Worm (Caenorhabditis elegans) whole organism, young adult: Measurements from ENCODE around the gene snr-6.
A peak's percentile ranks its signal among the peaks of the same experiment; 100 is the strongest.

Source experiments
- F23B12.7 ChIP-seq: sonication (generic microtip); optimal IDR thresholded peaks from 2 replicates; lab custom pipeline; 2017; ENCODE audit warnings: missing genetic modification characterization, mild to moderate bottlenecking, missing compliant biosample characterization, antibody characterized with exemption, moderate library complexity; ENCODE audit not compliant: insufficient read depth
- F33H1.4 ChIP-seq: fragments of 200-800 bp; sonication (Bioruptor generic); IDR thresholded peaks from 2 replicates; pipeline ENCODE4 v1.3.6; 2022; ENCODE audit warnings: missing genetic modification reagents, missing genetic modification characterization, missing compliant biosample characterization
- F37B4.10 ChIP-seq: fragments of 200-800 bp; sonication (Bioruptor generic); IDR thresholded peaks from 2 replicates; pipeline ENCODE4 v1.3.6; 2022; ENCODE audit warnings: missing genetic modification characterization, missing compliant biosample characterization
- F49E8.2 ChIP-seq: sonication (generic microtip); optimal IDR thresholded peaks from 3 replicates; lab custom pipeline; 2017; ENCODE audit warnings: missing genetic modification characterization, mild to moderate bottlenecking, missing compliant biosample characterization, antibody characterized with exemption, moderate library complexity; ENCODE audit not compliant: insufficient read depth
- F52B5.7 ChIP-seq: sonication (generic microtip); optimal IDR thresholded peaks from 2 replicates; lab custom pipeline; 2016; ENCODE audit warnings: mild to moderate bottlenecking, missing genetic modification characterization, missing compliant biosample characterization
- T26A5.8 ChIP-seq: sonication (generic microtip); optimal IDR thresholded peaks from 2 replicates; lab custom pipeline; 2016; ENCODE audit warnings: missing genetic modification characterization, missing compliant biosample characterization
- Y53G8AR.9 ChIP-seq: fragments of 200-800 bp; sonication (Bioruptor generic); conservative IDR thresholded peaks from 2 replicates; pipeline ENCODE4 v1.3.6; 2022; ENCODE audit warnings: missing genetic modification reagents, missing genetic modification characterization, missing compliant biosample characterization
- ama-1 ChIP-seq, 3 experiments: fragments of 150-350 bp in 1 of 3; sonication (generic microtip) in 2 of 3; optimal IDR thresholded peaks; 2 replicates each; lab custom pipeline; 2014 to 2018; ENCODE audit warnings: missing biosample characterization in 2 of 3, missing genetic modification characterization in 2 of 3, missing genetic modification reagents in 2 of 3
- cebp-1 ChIP-seq, 2 experiments: fragments of 200-800 bp in 1 of 2; sonication (Bioruptor generic) in 1 of 2; sonication (generic microtip) in 1 of 2; IDR thresholded peaks in 1 of 2; optimal IDR thresholded peaks in 1 of 2; 2 replicates each; pipeline versions ENCODE4 v1.3.6 to Lab custom; 2017 to 2022; ENCODE audit warnings: missing compliant biosample characterization in 2 of 2, missing genetic modification characterization in 2 of 2, mild to moderate bottlenecking in 1 of 2, missing genetic modification reagents in 1 of 2, moderate library complexity in 1 of 2
- ceh-100 ChIP-seq: fragments of 200-800 bp; sonication (Bioruptor generic); IDR thresholded peaks from 2 replicates; pipeline ENCODE4 v1.3.6; 2022; ENCODE audit warnings: missing genetic modification reagents, missing genetic modification characterization, missing compliant biosample characterization
- ceh-79 ChIP-seq: sonication (generic microtip); optimal IDR thresholded peaks from 2 replicates; lab custom pipeline; 2017; ENCODE audit warnings: mild to moderate bottlenecking, missing genetic modification characterization, missing compliant biosample characterization
- ceh-91 ChIP-seq: fragments of 200-800 bp; sonication (Bioruptor generic); IDR thresholded peaks from 2 replicates; pipeline ENCODE4 v1.3.6; 2022; ENCODE audit warnings: missing genetic modification reagents, missing genetic modification characterization, missing compliant biosample characterization
- dox-1 ChIP-seq: fragments of 200-800 bp; sonication (Bioruptor generic); IDR thresholded peaks from 2 replicates; pipeline ENCODE4 v1.3.6; 2022; ENCODE audit warnings: missing genetic modification reagents, missing genetic modification characterization, missing compliant biosample characterization
- efl-1 ChIP-seq: fragments of 150-350 bp; optimal IDR thresholded peaks from 2 replicates; lab custom pipeline; 2014; ENCODE audit warnings: missing biosample characterization, missing genetic modification reagents, missing genetic modification characterization
- fkh-3 ChIP-seq: sonication (generic microtip); optimal IDR thresholded peaks from 2 replicates; lab custom pipeline; 2016; ENCODE audit warnings: mild to moderate bottlenecking, missing genetic modification characterization, missing compliant biosample characterization
- him-1 ChIP-seq: sonication (generic microtip); optimal IDR thresholded peaks from 2 replicates; lab custom pipeline; 2016; ENCODE audit warnings: missing genotype, missing genetic modification reagents, missing genetic modification characterization, missing compliant biosample characterization
- hlh-26 ChIP-seq: fragments of 200-800 bp; sonication (Bioruptor generic); conservative IDR thresholded peaks from 2 replicates; pipeline ENCODE4 v1.3.6; 2022; ENCODE audit warnings: missing genetic modification reagents, missing genetic modification characterization, missing compliant biosample characterization
- hmg-1.2 ChIP-seq: fragments of 200-800 bp; sonication (Bioruptor generic); IDR thresholded peaks from 2 replicates; pipeline ENCODE4 v1.3.6; 2022; ENCODE audit warnings: missing genetic modification reagents, missing genetic modification characterization, missing compliant biosample characterization
- lag-1 ChIP-seq: fragments of 200-800 bp; sonication (Bioruptor generic); IDR thresholded peaks from 2 replicates; pipeline ENCODE4 v1.3.6; 2022; ENCODE audit warnings: missing genetic modification reagents, missing genetic modification characterization, missing compliant biosample characterization
- lin-26 ChIP-seq: fragments of 200-800 bp; sonication (Bioruptor generic); IDR thresholded peaks from 2 replicates; pipeline ENCODE4 v1.3.6; 2022; ENCODE audit warnings: missing genetic modification reagents, missing genetic modification characterization, missing compliant biosample characterization
- lin-35 ChIP-seq, 3 experiments: fragments of 150-350 bp in 2 of 3; sonication (generic microtip) in 1 of 3; optimal IDR thresholded peaks; 2 replicates each; lab custom pipeline; 2014 to 2018; ENCODE audit warnings: missing biosample characterization in 3 of 3, missing genetic modification characterization in 3 of 3, missing genetic modification reagents in 3 of 3
- lsl-1 ChIP-seq: fragments of 200-800 bp; sonication (Bioruptor generic); optimal IDR thresholded peaks from 2 replicates; lab custom pipeline; 2018; ENCODE audit warnings: mild to moderate bottlenecking, missing genetic modification characterization, moderate library complexity, missing compliant biosample characterization
- madf-10 ChIP-seq: sonication (generic microtip); optimal IDR thresholded peaks from 2 replicates; lab custom pipeline; 2016; ENCODE audit warnings: mild to moderate bottlenecking, missing genetic modification characterization, missing compliant biosample characterization
- madf-3 ChIP-seq: fragments of 200-800 bp; sonication (Bioruptor generic); IDR thresholded peaks from 2 replicates; pipeline ENCODE4 v1.3.6; 2022; ENCODE audit warnings: missing genetic modification reagents, missing genetic modification characterization, missing compliant biosample characterization
- madf-8 ChIP-seq: fragments of 200-800 bp; sonication (Bioruptor generic); conservative IDR thresholded peaks from 2 replicates; pipeline ENCODE4 v1.3.6; 2022; ENCODE audit warnings: missing genetic modification reagents, missing genetic modification characterization, missing compliant biosample characterization
- mcd-1 ChIP-seq: fragments of 200-800 bp; sonication (Bioruptor generic); IDR thresholded peaks from 2 replicates; pipeline ENCODE4 v1.3.6; 2022; ENCODE audit warnings: missing genetic modification reagents, missing genetic modification characterization, missing compliant biosample characterization
- mxl-1 ChIP-seq: sonication (generic microtip); optimal IDR thresholded peaks from 2 replicates; lab custom pipeline; 2016; ENCODE audit warnings: missing genetic modification characterization, missing compliant biosample characterization
- nhr-120 ChIP-seq: fragments of 200-800 bp; sonication (Bioruptor generic); IDR thresholded peaks from 2 replicates; pipeline ENCODE4 v1.3.6; 2022; ENCODE audit warnings: missing genetic modification characterization, missing compliant biosample characterization
- nhr-27 ChIP-seq: fragments of 200-800 bp; sonication (Bioruptor generic); optimal IDR thresholded peaks from 2 replicates; lab custom pipeline; 2018; ENCODE audit warnings: mild to moderate bottlenecking, missing genetic modification characterization, moderate library complexity, missing compliant biosample characterization
- rcor-1 ChIP-seq: fragments of 200-800 bp; sonication (Bioruptor generic); IDR thresholded peaks from 2 replicates; pipeline ENCODE4 v1.3.6; 2022; ENCODE audit warnings: missing genetic modification reagents, missing genetic modification characterization, missing compliant biosample characterization
- repo-1 ChIP-seq: sonication (generic microtip); optimal IDR thresholded peaks from 2 replicates; lab custom pipeline; 2017; ENCODE audit warnings: mild to moderate bottlenecking, missing genetic modification characterization, missing compliant biosample characterization
- sdz-38 ChIP-seq: sonication (generic microtip); optimal IDR thresholded peaks from 2 replicates; lab custom pipeline; 2016; ENCODE audit warnings: missing genotype, missing genetic modification characterization, missing compliant biosample characterization
- sea-2 ChIP-seq: fragments of 200-800 bp; sonication (Bioruptor generic); IDR thresholded peaks from 2 replicates; pipeline ENCODE4 v1.3.6; 2022; ENCODE audit warnings: missing genetic modification characterization, missing compliant biosample characterization
- zfh-2 ChIP-seq: fragments of 200-800 bp; sonication (Bioruptor generic); conservative IDR thresholded peaks from 2 replicates; pipeline ENCODE4 v1.3.6; 2022; ENCODE audit warnings: missing genetic modification reagents, missing genetic modification characterization, missing compliant biosample characterization
- zim-3 ChIP-seq: sonication (generic microtip); optimal IDR thresholded peaks from 2 replicates; lab custom pipeline; 2017; ENCODE audit warnings: mild to moderate bottlenecking, missing genetic modification characterization, moderate library complexity, missing compliant biosample characterization
- ztf-18 ChIP-seq: sonication (generic microtip); optimal IDR thresholded peaks from 2 replicates; lab custom pipeline; 2016; ENCODE audit warnings: missing genotype, mild to moderate bottlenecking, missing genetic modification characterization, missing compliant biosample characterization
- ztf-28 ChIP-seq: fragments of 200-800 bp; sonication (Bioruptor generic); IDR thresholded peaks from 2 replicates; pipeline ENCODE4 v1.3.6; 2022; ENCODE audit warnings: missing genetic modification reagents, missing genetic modification characterization, missing compliant biosample characterization

Gene snr-6

ce11 chrIII:12429579-12430084 lies at the start of gene snr-6 (continued):
- TF ChIP-seq F49E8.2 (tag; lab: Kevin White, UChicago) (peak; percentile 11), ceh-91 (GFP tag; lab: Robert Waterston, UW) (no peak), mcd-1 (GFP tag; lab: Robert Waterston, UW) (peak; percentile 44; the same call in 1 of the 2 replicates), ama-1 (optimal IDR thresholded peaks at IDR 0.05; lab: Kevin White, UChicago) (no peak), ama-1 (GFP tag; optimal IDR thresholded peaks at IDR 0.05; lab: Kevin White, UChicago) (no peak), mxl-1 (tag; lab: Kevin White, UChicago) (no peak), lsl-1 (peak; percentile 83), ztf-18 (tag; lab: Kevin White, UChicago) (no peak), madf-3 (GFP tag; lab: Robert Waterston, UW) (no peak), rcor-1 (no peak), Y53G8AR.9 (no peak), ceh-100 (GFP tag; lab: Robert Waterston, UW) (no peak), F37B4.10 (GFP tag; lab: Robert Waterston, UW) (no peak), efl-1 (GFP tag; lab: Kevin White, UChicago) (peak; percentile 83), lin-26 (no peak), fkh-3 (no peak), sdz-38 (tag; lab: Kevin White, UChicago) (no peak), zfh-2 (no peak), F23B12.7 (tag; lab: Kevin White, UChicago) (peak; percentile 41), repo-1 (tag; lab: Kevin White, UChicago) (no peak), zim-3 (tag; lab: Kevin White, UChicago) (no peak), T26A5.8 (tag; lab: Kevin White, UChicago) (no peak)

DNA sequence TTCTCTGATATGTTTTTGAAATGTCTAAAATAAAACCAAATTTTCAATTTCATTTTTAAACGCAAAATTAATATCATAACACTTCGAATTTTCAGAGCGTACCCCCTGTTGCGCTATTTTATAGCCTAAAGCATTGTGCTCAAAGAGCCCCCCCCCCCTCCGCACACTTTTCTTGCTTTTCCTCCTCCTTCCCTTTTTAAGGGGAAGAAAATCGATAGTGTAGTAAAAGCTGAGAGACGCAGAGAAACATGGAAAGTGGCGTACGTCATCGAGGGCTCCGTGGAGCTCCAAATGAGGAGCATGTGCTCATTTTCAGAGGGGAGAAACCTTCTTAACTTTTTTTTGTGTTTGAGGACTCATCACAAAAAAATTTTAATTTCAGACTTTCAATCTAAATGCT lies 43.1 kb upstream of the snr-6 start, which contains the start of gene cccp-1:
Gene cccp-1, plus strand, starts transcription at position 377 of the 400 bp plus-strand sequence.
- no peak for TF ChIP-seq him-1 (tag; lab: Kevin White, UChicago)
- TF ChIP-seq hmg-1.2 (GFP tag; lab: Robert Waterston, UW): peak; percentile 82
- no peak for TF ChIP-seq sea-2
- TF ChIP-seq dox-1 (GFP tag; lab: Robert Waterston, UW): 0 out of 2 replicates have a peak, but pooled peaks have one; percentile 7
- TF ChIP-seq madf-10 (tag; lab: Kevin White, UChicago): no peak
- TF ChIP-seq F33H1.4: no peak
- TF ChIP-seq Y53G8AR.9: no peak
- TF ChIP-seq ztf-28: no peak
- TF ChIP-seq lag-1 (GFP tag; lab: Robert Waterston, UW): no peak
- TF ChIP-seq mcd-1 (GFP tag; lab: Robert Waterston, UW): peak; percentile 15; the same call in 1 of the 2 replicates
- no peak for TF ChIP-seq lin-35 (GFP tag; optimal IDR thresholded peaks at IDR 0.05; lab: Kevin White, UChicago)
- peak; percentile 29; the same call in 1 of the 2 replicates for TF ChIP-seq zfh-2
- no peak for TF ChIP-seq F52B5.7 (tag; lab: Kevin White, UChicago)
- no peak for TF ChIP-seq madf-8 (GFP tag; lab: Robert Waterston, UW)
- no peak for TF ChIP-seq nhr-120
- no peak for TF ChIP-seq hlh-26 (GFP tag; lab: Robert Waterston, UW)
- no peak for TF ChIP-seq ceh-79
- no peak for TF ChIP-seq nhr-27 (tag; lab: Kevin White, UChicago)
- no peak for TF ChIP-seq cebp-1 (GFP tag; IDR thresholded peaks at IDR 0.05; lab: Robert Waterston, UW)
- peak; percentile 14 for TF ChIP-seq cebp-1 (tag; optimal IDR thresholded peaks at IDR 0.05; lab: Kevin White, UChicago)
- TF ChIP-seq T26A5.8 (tag; lab: Kevin White, UChicago): no peak
